Fruit fly (Drosophila melanogaster): Measurements from ENCODE around the gene CG43133.

CG43133 gene

dm6 chrX:18090333-18090732 is 39.6 kb downstream of the CG43133 start, which contains the start of gene Swt1 (continued):
- no peak for TF ChIP-seq CG6765 (GFP tag; optimal IDR thresholded peaks at IDR 0.05)
- no peak for TF ChIP-seq ash1 (GFP tag; optimal IDR thresholded peaks at IDR 0.05)
- TF ChIP-seq CG1603 (tag; optimal IDR thresholded peaks at IDR 0.05), result peak; percentile 44
- no peak for TF ChIP-seq CG10462 (GFP tag; optimal IDR thresholded peaks at IDR 0.05)
- TF ChIP-seq CG6791 (GFP tag; IDR thresholded peaks at IDR 0.05; ENCODE audit: partially characterized antibody), result peak; percentile 95
- no peak for TF ChIP-seq org-1 (GFP tag; optimal IDR thresholded peaks at IDR 0.05)
- TF ChIP-seq Elba2 (GFP tag; optimal IDR thresholded peaks at IDR 0.05), result no peak
- peak; percentile 81 for TF ChIP-seq Med (GFP tag)
- TF ChIP-seq CG12659 (GFP tag; optimal IDR thresholded peaks at IDR 0.05), result peak; percentile 5
- TF ChIP-seq CG13775 (GFP tag; optimal IDR thresholded peaks at IDR 0.05), result no peak
- peak; percentile 52 for TF ChIP-seq sens (GFP tag)
- no peak for TF ChIP-seq CTCF (GFP tag; optimal IDR thresholded peaks at IDR 0.05)
- TF ChIP-seq CG10147 (GFP tag; optimal IDR thresholded peaks at IDR 0.05), result no peak
- TF ChIP-seq CG12391 (tag; optimal IDR thresholded peaks at IDR 0.05), result peak; percentile 30
- TF ChIP-seq her (GFP tag; optimal IDR thresholded peaks at IDR 0.05), result no peak
- TF ChIP-seq row (GFP tag; IDR thresholded peaks at IDR 0.05), result peak; percentile 72
- no peak for TF ChIP-seq NC2β (GFP tag; optimal IDR thresholded peaks at IDR 0.05)
- 0 out of 2 replicates have a peak, but pooled peaks have one; percentile 28 for TF ChIP-seq CG9932 (GFP tag; IDR thresholded peaks at IDR 0.05)
- TF ChIP-seq zfh2 (GFP tag; optimal IDR thresholded peaks at IDR 0.05), result peak; percentile 4
- TF ChIP-seq CG3163 (GFP tag; optimal IDR thresholded peaks at IDR 0.05), result no peak
- TF ChIP-seq Sry-δ (GFP tag; optimal IDR thresholded peaks at IDR 0.05), result peak; percentile 81
- TF ChIP-seq salm (tag; optimal IDR thresholded peaks at IDR 0.05), result no peak
- no peak for TF ChIP-seq Sry-β (GFP tag; optimal IDR thresholded peaks at IDR 0.05)
- no peak for TF ChIP-seq Dp (GFP tag; optimal IDR thresholded peaks at IDR 0.05)
- TF ChIP-seq Rfx (GFP tag; IDR thresholded peaks at IDR 0.05), result peak; percentile 44; the same call in 1 of the 2 replicates
- no peak for TF ChIP-seq CG15601 (tag; optimal IDR thresholded peaks at IDR 0.05)
- TF ChIP-seq phol (tag; optimal IDR thresholded peaks at IDR 0.05), result no peak
- no peak for TF ChIP-seq Gsc (GFP tag; IDR thresholded peaks at IDR 0.05)
- peak; percentile 85; the same call in 2 of the 3 replicates for TF ChIP-seq mld (GFP tag; IDR thresholded peaks at IDR 0.05; ENCODE audit: partially characterized antibody)
- no peak for TF ChIP-seq Atf-2 (GFP tag; optimal IDR thresholded peaks at IDR 0.05)
- peak; percentile 75 for TF ChIP-seq nerfin-2 (GFP tag; IDR thresholded peaks at IDR 0.05; ENCODE audit: partially characterized antibody)
- TF ChIP-seq bowl (GFP tag; IDR thresholded peaks at IDR 0.05), result no peak
- TF ChIP-seq ind (GFP tag; optimal IDR thresholded peaks at IDR 0.05), result no peak
- TF ChIP-seq Drgx (GFP tag; IDR thresholded peaks at IDR 0.05), result no peak
- TF ChIP-seq CG4617 (GFP tag; optimal IDR thresholded peaks at IDR 0.05; ENCODE audit: borderline replicate concordance), result peak; percentile 43
- TF ChIP-seq CG13287 (GFP tag; IDR thresholded peaks at IDR 0.05; ENCODE audit: partially characterized antibody), result peak; percentile 90
- no peak for TF ChIP-seq CG5953 (GFP tag; IDR thresholded peaks at IDR 0.05)
- TF ChIP-seq maf-S (GFP tag; optimal IDR thresholded peaks at IDR 0.05), result no peak
- no peak for TF ChIP-seq Poxn (GFP tag; IDR thresholded peaks at IDR 0.05)
- peak; percentile 95 for TF ChIP-seq HLH4C (GFP tag; IDR thresholded peaks at IDR 0.05; ENCODE audit: partially characterized antibody)
- TF ChIP-seq ham (GFP tag; IDR thresholded peaks at IDR 0.05), result no peak
- no peak for TF ChIP-seq CG6689 (GFP tag; IDR thresholded peaks at IDR 0.05)
- no peak for TF ChIP-seq Optix (GFP tag; IDR thresholded peaks at IDR 0.05)
- TF ChIP-seq dimm (GFP tag; IDR thresholded peaks at IDR 0.05), result no peak
- TF ChIP-seq CG42726 (GFP tag; IDR thresholded peaks at IDR 0.05; ENCODE audit: partially characterized antibody), result peak; percentile 85; the same call in 1 of the 2 replicates
- no peak for TF ChIP-seq CG17912 (GFP tag; optimal IDR thresholded peaks at IDR 0.05)
- no peak for TF ChIP-seq tap (tag; optimal IDR thresholded peaks at IDR 0.05)
- peak; percentile 18 for TF ChIP-seq nmo (GFP tag; optimal IDR thresholded peaks at IDR 0.05)
- TF ChIP-seq MBD-R2 (GFP tag; IDR thresholded peaks at IDR 0.05), result peak; percentile 65
- peak; percentile 32 for TF ChIP-seq stwl (tag; optimal IDR thresholded peaks at IDR 0.05)
- TF ChIP-seq exex (tag; optimal IDR thresholded peaks at IDR 0.05), result no peak
